Worm (Caenorhabditis elegans) whole organism, late embryonic: Measurements from ENCODE around the gene twnk-1.

ENCODE experiments used
- C08G9.2 ChIP-seq: sonication (generic microtip); optimal IDR thresholded peaks from 2 replicates; lab custom pipeline; 2016; ENCODE audit warnings: mild to moderate bottlenecking, missing genetic modification characterization, moderate library complexity, missing compliant biosample characterization
- F13H6.1 ChIP-seq: sonication (generic microtip); optimal IDR thresholded peaks from 2 replicates; lab custom pipeline; 2016; ENCODE audit warnings: missing genetic modification characterization, missing compliant biosample characterization
- K02D7.2 ChIP-seq: sonication (generic microtip); optimal IDR thresholded peaks from 2 replicates; lab custom pipeline; 2017; ENCODE audit warnings: mild to moderate bottlenecking, missing genetic modification characterization, missing compliant biosample characterization
- T23F11.4 ChIP-seq: fragments of 200-800 bp; sonication (Bioruptor generic); optimal IDR thresholded peaks from 2 replicates; lab custom pipeline; 2018; ENCODE audit warnings: mild to moderate bottlenecking, missing genetic modification characterization, missing compliant biosample characterization
- Y22D7AL.16 ChIP-seq: sonication (generic microtip); optimal IDR thresholded peaks from 2 replicates; lab custom pipeline; 2016; ENCODE audit warnings: missing genetic modification characterization, missing compliant biosample characterization
- ahr-1 ChIP-seq: sonication (generic microtip); optimal IDR thresholded peaks from 2 replicates; lab custom pipeline; 2016; ENCODE audit warnings: missing genetic modification characterization, missing compliant biosample characterization
- ceh-14 ChIP-seq: sonication (generic microtip); optimal IDR thresholded peaks from 2 replicates; lab custom pipeline; 2016; ENCODE audit warnings: missing genotype, missing genetic modification characterization, missing compliant biosample characterization
- ceh-18 ChIP-seq: sonication (generic microtip); optimal IDR thresholded peaks from 2 replicates; lab custom pipeline; 2016; ENCODE audit warnings: missing genetic modification characterization, missing compliant biosample characterization
- ceh-19 ChIP-seq: fragments of 200-800 bp; sonication (Bioruptor generic); optimal IDR thresholded peaks from 2 replicates; lab custom pipeline; 2018; ENCODE audit warnings: mild to moderate bottlenecking, missing genetic modification characterization, missing compliant biosample characterization
- ceh-2 ChIP-seq: sonication (generic microtip); optimal IDR thresholded peaks from 2 replicates; lab custom pipeline; 2016; ENCODE audit warnings: missing genotype, missing genetic modification characterization, missing compliant biosample characterization
- ceh-24 ChIP-seq: sonication (generic microtip); optimal IDR thresholded peaks from 2 replicates; lab custom pipeline; 2016; ENCODE audit warnings: mild to moderate bottlenecking, missing genetic modification characterization, missing compliant biosample characterization
- ceh-31 ChIP-seq: sonication (generic microtip); optimal IDR thresholded peaks from 2 replicates; lab custom pipeline; 2016; ENCODE audit warnings: missing genetic modification characterization, missing compliant biosample characterization
- ceh-48 ChIP-seq: sonication (generic microtip); optimal IDR thresholded peaks from 2 replicates; lab custom pipeline; 2016; ENCODE audit warnings: missing genetic modification characterization, inconsistent platforms, missing compliant biosample characterization
- ceh-6 ChIP-seq: fragments of 200-800 bp; sonication (Bioruptor generic); optimal IDR thresholded peaks from 2 replicates; lab custom pipeline; 2018; ENCODE audit warnings: mild to moderate bottlenecking, missing genetic modification characterization, missing compliant biosample characterization
- dmd-4 ChIP-seq: sonication (generic microtip); optimal IDR thresholded peaks from 2 replicates; lab custom pipeline; 2016; ENCODE audit warnings: borderline replicate concordance, missing genetic modification characterization, missing compliant biosample characterization
- dve-1 ChIP-seq: sonication (generic microtip); optimal IDR thresholded peaks from 2 replicates; lab custom pipeline; 2017; ENCODE audit warnings: antibody characterized with exemption, mild to moderate bottlenecking, missing genetic modification characterization, missing compliant biosample characterization
- elt-2 ChIP-seq: sonication (generic microtip); optimal IDR thresholded peaks from 2 replicates; lab custom pipeline; 2016; ENCODE audit warnings: missing genetic modification reagents, missing genetic modification characterization, missing compliant biosample characterization
- elt-4 ChIP-seq: sonication (generic microtip); optimal IDR thresholded peaks from 2 replicates; lab custom pipeline; 2016; ENCODE audit warnings: missing genetic modification characterization, missing compliant biosample characterization
- ets-4 ChIP-seq: sonication (generic microtip); optimal IDR thresholded peaks from 2 replicates; lab custom pipeline; 2016; ENCODE audit warnings: missing genetic modification characterization, missing compliant biosample characterization
- fax-1 ChIP-seq: sonication (generic microtip); optimal IDR thresholded peaks from 2 replicates; lab custom pipeline; 2016; ENCODE audit warnings: missing genotype, missing genetic modification characterization, missing compliant biosample characterization
- fkh-10 ChIP-seq: fragments of 150-350 bp; optimal IDR thresholded peaks from 2 replicates; lab custom pipeline; 2014; ENCODE audit warnings: missing biosample characterization, missing genetic modification reagents, missing genetic modification characterization
- fkh-6 ChIP-seq: sonication (generic microtip); optimal IDR thresholded peaks from 2 replicates; lab custom pipeline; 2016; ENCODE audit warnings: missing genetic modification characterization, missing compliant biosample characterization
- gmeb-2 ChIP-seq: sonication (generic microtip); optimal IDR thresholded peaks from 2 replicates; lab custom pipeline; 2016; ENCODE audit warnings: missing genetic modification characterization, inconsistent platforms, missing compliant biosample characterization
- hlh-15 ChIP-seq: sonication (generic microtip); optimal IDR thresholded peaks from 2 replicates; lab custom pipeline; 2016; ENCODE audit warnings: missing genetic modification characterization, missing compliant biosample characterization
- hlh-30 ChIP-seq: sonication (generic microtip); optimal IDR thresholded peaks from 2 replicates; lab custom pipeline; 2017; ENCODE audit warnings: antibody characterized with exemption, missing genetic modification characterization, missing compliant biosample characterization; ENCODE audit not compliant: insufficient read depth
- hlh-8 ChIP-seq: sonication (generic microtip); optimal IDR thresholded peaks from 2 replicates; lab custom pipeline; 2016; ENCODE audit warnings: missing genotype, missing genetic modification characterization, missing compliant biosample characterization
- nfya-1 ChIP-seq: sonication (generic microtip); optimal IDR thresholded peaks from 2 replicates; lab custom pipeline; 2017; ENCODE audit warnings: missing genetic modification characterization, mild to moderate bottlenecking, missing compliant biosample characterization, antibody characterized with exemption, moderate library complexity
- nhr-11 ChIP-seq: fragments of 150-350 bp; optimal IDR thresholded peaks from 2 replicates; lab custom pipeline; 2014; ENCODE audit warnings: missing biosample characterization, missing genetic modification characterization
- npax-4 ChIP-seq: sonication (generic microtip); optimal IDR thresholded peaks from 2 replicates; lab custom pipeline; 2016; ENCODE audit warnings: missing genetic modification characterization, missing compliant biosample characterization
- odd-2 ChIP-seq: sonication (generic microtip); optimal IDR thresholded peaks from 2 replicates; lab custom pipeline; 2017; ENCODE audit warnings: antibody characterized with exemption, mild to moderate bottlenecking, missing genetic modification characterization, missing compliant biosample characterization
- pag-3 ChIP-seq: sonication (generic microtip); optimal IDR thresholded peaks from 2 replicates; lab custom pipeline; 2016; ENCODE audit warnings: missing compliant biosample characterization, missing genetic modification characterization, borderline replicate concordance
- pat-9 ChIP-seq: fragments of 200-800 bp; sonication (Bioruptor generic); optimal IDR thresholded peaks from 2 replicates; lab custom pipeline; 2018; ENCODE audit warnings: mild to moderate bottlenecking, missing genetic modification characterization, moderate library complexity, missing compliant biosample characterization
- pqm-1 ChIP-seq: sonication (generic microtip); optimal IDR thresholded peaks from 2 replicates; lab custom pipeline; 2016; ENCODE audit warnings: missing genetic modification characterization, missing compliant biosample characterization
- rnt-1 ChIP-seq: sonication (generic microtip); optimal IDR thresholded peaks from 2 replicates; lab custom pipeline; 2016; ENCODE audit warnings: missing genetic modification characterization, missing compliant biosample characterization
- sdc-2 ChIP-seq: sonication (generic microtip); optimal IDR thresholded peaks from 2 replicates; lab custom pipeline; 2016; ENCODE audit warnings: missing genotype, missing genetic modification characterization, missing compliant biosample characterization
- sox-2 ChIP-seq: fragments of 200-800 bp; sonication (Bioruptor generic); IDR thresholded peaks from 2 replicates; pipeline ENCODE4 v1.3.6; 2022; ENCODE audit warnings: missing genetic modification reagents, missing genetic modification characterization, missing compliant biosample characterization
- syd-9 ChIP-seq: sonication (generic microtip); optimal IDR thresholded peaks from 2 replicates; lab custom pipeline; 2016; ENCODE audit warnings: mild to moderate bottlenecking, missing genetic modification characterization, moderate library complexity, missing compliant biosample characterization
- tbx-2 ChIP-seq: sonication (generic microtip); optimal IDR thresholded peaks from 2 replicates; lab custom pipeline; 2016; ENCODE audit warnings: missing genetic modification characterization, missing compliant biosample characterization
- tbx-7 ChIP-seq: sonication (generic microtip); optimal IDR thresholded peaks from 2 replicates; lab custom pipeline; 2016; ENCODE audit warnings: missing genotype, missing genetic modification characterization, missing compliant biosample characterization
- unc-42 ChIP-seq: sonication (generic microtip); optimal IDR thresholded peaks from 2 replicates; lab custom pipeline; 2016; ENCODE audit warnings: missing genotype, missing genetic modification characterization, missing compliant biosample characterization
- unc-55 ChIP-seq: sonication (generic microtip); optimal IDR thresholded peaks from 2 replicates; lab custom pipeline; 2017; ENCODE audit warnings: missing biosample characterization, missing genetic modification reagents, missing genetic modification characterization
- unc-86 ChIP-seq: sonication (generic microtip); optimal IDR thresholded peaks from 2 replicates; lab custom pipeline; 2016; ENCODE audit warnings: missing genetic modification characterization, missing compliant biosample characterization
- zip-5 ChIP-seq: sonication (generic microtip); optimal IDR thresholded peaks from 2 replicates; lab custom pipeline; 2016; ENCODE audit warnings: missing genetic modification characterization, missing compliant biosample characterization
- ztf-16 ChIP-seq: sonication (generic microtip); optimal IDR thresholded peaks from 2 replicates; lab custom pipeline; 2017; ENCODE audit warnings: missing genetic modification characterization, missing compliant biosample characterization

Gene twnk-1

DNA sequence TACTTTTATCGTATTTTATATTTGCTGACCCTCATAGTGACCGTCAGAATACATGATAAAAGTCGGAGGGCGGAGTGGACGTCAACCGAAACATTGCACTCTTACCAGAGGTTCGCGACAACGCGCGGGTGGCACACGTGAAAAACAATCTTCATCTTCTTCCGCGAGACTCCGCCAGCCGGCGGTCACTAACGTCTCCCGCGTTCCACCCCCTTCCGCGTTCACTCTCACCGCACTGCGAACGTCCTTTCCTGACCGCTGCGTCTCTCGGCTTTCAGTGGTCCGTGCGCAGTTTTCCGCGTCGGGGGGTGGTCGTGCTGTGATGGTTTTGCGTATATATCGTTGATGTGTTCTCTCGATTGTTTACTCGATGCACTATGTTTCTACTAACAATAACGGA is 27.2 kb downstream of the twnk-1 start (continued):
- no peak for TF ChIP-seq elt-4 (tag; lab: Kevin White, UChicago)
- TF ChIP-seq fkh-6, result no peak
- peak; percentile 59 for TF ChIP-seq ceh-19 (GFP tag; lab: Kevin White, UChicago)
- peak; percentile 76 for TF ChIP-seq syd-9 (tag; lab: Kevin White, UChicago)
- TF ChIP-seq ceh-14, result no peak
- TF ChIP-seq Y22D7AL.16 (tag; lab: Kevin White, UChicago), result no peak
- TF ChIP-seq F13H6.1 (tag; lab: Kevin White, UChicago), result no peak
- no peak for TF ChIP-seq odd-2 (tag; lab: Kevin White, UChicago)
- no peak for TF ChIP-seq zip-5 (tag; lab: Kevin White, UChicago)
- TF ChIP-seq dmd-4 (tag; lab: Kevin White, UChicago), result peak; percentile 5
- TF ChIP-seq K02D7.2 (tag; lab: Kevin White, UChicago), result no peak
- no peak for TF ChIP-seq dve-1 (tag; lab: Kevin White, UChicago)
- TF ChIP-seq unc-42 (tag; lab: Kevin White, UChicago), result no peak
- no peak for TF ChIP-seq T23F11.4
- TF ChIP-seq tbx-2 (tag; lab: Kevin White, UChicago), result peak; percentile 61
- no peak for TF ChIP-seq ceh-24
- TF ChIP-seq ceh-48, result no peak
- no peak for TF ChIP-seq gmeb-2
- no peak for TF ChIP-seq fax-1
- peak; percentile 42 for TF ChIP-seq ceh-2 (tag; lab: Kevin White, UChicago)
- TF ChIP-seq elt-2 (tag; lab: Kevin White, UChicago), result no peak
- TF ChIP-seq nhr-11 (tag; lab: Kevin White, UChicago), result no peak
- no peak for TF ChIP-seq pqm-1 (tag; lab: Kevin White, UChicago)
- TF ChIP-seq C08G9.2 (tag; lab: Kevin White, UChicago), result no peak
- no peak for TF ChIP-seq ets-4 (tag; lab: Kevin White, UChicago)
- TF ChIP-seq pag-3 (tag; lab: Kevin White, UChicago), result no peak
- no peak for TF ChIP-seq pat-9 (tag; lab: Kevin White, UChicago)
- peak; percentile 22 for TF ChIP-seq ceh-6
- peak; percentile 80 for TF ChIP-seq rnt-1 (tag; lab: Kevin White, UChicago)
- no peak for TF ChIP-seq fkh-10 (GFP tag; lab: Kevin White, UChicago)
- TF ChIP-seq npax-4, result no peak
- TF ChIP-seq sox-2 (GFP tag; lab: Robert Waterston, UW), result no peak
- no peak for TF ChIP-seq tbx-7 (tag; lab: Kevin White, UChicago)
- TF ChIP-seq hlh-8 (tag; lab: Kevin White, UChicago), result peak; percentile 41
- TF ChIP-seq unc-86 (tag; lab: Kevin White, UChicago), result peak; percentile 49
- no peak for TF ChIP-seq ahr-1 (tag; lab: Kevin White, UChicago)

DNA sequence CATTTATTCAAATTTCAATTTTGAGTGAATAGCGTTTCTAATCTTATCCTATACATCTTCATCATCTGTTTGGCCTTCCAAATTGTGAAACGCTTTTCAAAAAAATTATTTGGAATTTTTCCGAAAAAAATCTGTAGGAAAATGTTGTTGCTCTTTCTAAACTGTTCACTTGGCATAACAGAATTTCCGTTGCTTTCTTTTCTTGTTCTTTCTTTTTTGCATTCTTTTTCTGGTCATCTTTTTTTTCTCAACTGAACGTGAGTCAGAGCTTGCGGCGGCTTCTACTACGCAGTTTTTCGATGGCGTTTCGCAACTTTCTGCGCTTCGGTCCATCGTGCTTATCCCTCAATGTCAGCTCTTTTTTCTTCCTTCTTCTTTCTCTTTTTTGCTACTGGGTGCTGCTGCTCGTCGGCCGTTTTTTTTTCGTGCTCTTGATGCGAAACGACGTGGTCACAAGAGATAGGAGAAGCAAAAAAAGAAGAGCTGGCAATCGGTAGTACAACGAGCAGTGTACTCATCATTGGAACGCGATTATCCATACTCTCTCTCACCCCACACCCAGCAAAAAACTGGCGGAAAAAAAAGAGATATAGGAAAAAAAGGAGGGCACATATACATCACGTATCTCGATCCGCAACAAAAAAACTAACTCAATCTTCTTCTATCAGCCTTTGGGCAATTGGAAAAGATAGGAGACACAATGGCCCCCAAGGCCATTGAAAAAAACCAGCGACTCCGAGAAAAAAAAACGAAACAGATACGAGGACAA is 28.9 kb downstream of the twnk-1 start:
- no peak for TF ChIP-seq ceh-19 (GFP tag; lab: Kevin White, UChicago)
- peak; percentile 39 for TF ChIP-seq unc-42 (tag; lab: Kevin White, UChicago)
- peak; percentile 57 for TF ChIP-seq ceh-18 (tag; lab: Kevin White, UChicago)
- TF ChIP-seq T23F11.4, result no peak
- peak; percentile 46 for TF ChIP-seq dmd-4 (tag; lab: Kevin White, UChicago)
- TF ChIP-seq, all 69 proteins: peak for 3

DNA sequence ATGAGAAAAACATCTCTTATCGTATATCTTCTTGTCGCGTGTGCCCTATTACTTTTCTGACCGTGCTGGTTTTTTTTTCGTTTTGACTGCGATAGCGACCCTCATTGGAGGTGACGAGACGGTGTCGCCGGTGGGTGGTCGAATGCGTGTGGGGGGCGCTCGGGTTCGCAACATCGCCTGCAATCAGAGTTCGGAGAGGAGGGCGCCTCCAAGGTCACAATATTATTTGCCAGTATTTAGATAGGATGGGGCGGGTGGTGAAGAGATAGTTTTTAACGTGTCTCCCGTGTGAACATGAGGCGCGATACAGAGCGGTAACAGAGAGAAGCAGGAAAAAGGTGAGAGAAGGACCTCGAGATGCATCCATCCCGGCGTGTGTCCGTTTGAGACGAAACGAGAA is 29.9 kb downstream of the twnk-1 start:
- TF ChIP-seq ztf-16 (tag; lab: Kevin White, UChicago), result no peak
- TF ChIP-seq rnt-1 (tag; lab: Kevin White, UChicago), result no peak
- no peak for TF ChIP-seq ceh-18 (tag; lab: Kevin White, UChicago)
- TF ChIP-seq ceh-31 (tag; lab: Kevin White, UChicago), result peak; percentile 22
- TF ChIP-seq ceh-24, result no peak
- TF ChIP-seq K02D7.2 (tag; lab: Kevin White, UChicago), result peak; percentile 32
- peak; percentile 43 for TF ChIP-seq ceh-6
- TF ChIP-seq unc-55 (GFP tag; lab: Kevin White, UChicago), result no peak
- no peak for TF ChIP-seq elt-2 (tag; lab: Kevin White, UChicago)
- TF ChIP-seq sdc-2, result peak; percentile 11
- no peak for TF ChIP-seq hlh-15 (tag; lab: Kevin White, UChicago)
- TF ChIP-seq hlh-30 (tag; lab: Kevin White, UChicago), result no peak
- no peak for TF ChIP-seq nfya-1 (tag; lab: Kevin White, UChicago)
